Worm (Caenorhabditis elegans) whole organism, L2 larva: ENCODE data around the gene F42A10.5.

Experiments used
- ceh-82 ChIP-seq: fragments of 150-350 bp; optimal IDR thresholded peaks from 2 replicates; lab custom pipeline; 2014; ENCODE audit warnings: missing biosample characterization, missing genetic modification characterization
- egl-27 ChIP-seq: sonication (generic microtip); optimal IDR thresholded peaks from 3 replicates; lab custom pipeline; 2017; ENCODE audit warnings: missing biosample characterization, missing genetic modification reagents, missing genetic modification characterization
- elt-3 ChIP-seq: sonication (generic microtip); optimal IDR thresholded peaks from 2 replicates; lab custom pipeline; 2017; ENCODE audit warnings: missing biosample characterization, missing genetic modification characterization
- lin-11 ChIP-seq: fragments of 150-350 bp; sonication (generic microtip); optimal IDR thresholded peaks from 2 replicates; lab custom pipeline; 2014; ENCODE audit warnings: missing biosample characterization, missing genetic modification characterization, inconsistent platforms, mixed read lengths
- nhr-12 ChIP-seq: fragments of 150-350 bp; optimal IDR thresholded peaks from 2 replicates; lab custom pipeline; 2014; ENCODE audit warnings: missing biosample characterization, missing genetic modification characterization
- skn-1 ChIP-seq: sonication (generic microtip); optimal IDR thresholded peaks from 2 replicates; lab custom pipeline; 2017; ENCODE audit warnings: missing biosample characterization, missing genetic modification characterization

- no peak for TF ChIP-seq ceh-82
- peak; percentile 70 for TF ChIP-seq lin-11 (tag; lab: Kevin White, UChicago)
- TF ChIP-seq nhr-12 = no peak
- no peak for TF ChIP-seq elt-3 (tag; lab: Kevin White, UChicago)
- peak; percentile 15 for TF ChIP-seq egl-27 (tag; lab: Kevin White, UChicago)
- TF ChIP-seq skn-1 (tag; lab: Kevin White, UChicago) = peak; percentile 68
Observed at ce11 chrIII:6158642-6159475, 14.4 kb downstream of the F42A10.5 start, which contains the start of gene nfm-1.
